Worm (Caenorhabditis elegans) whole organism, late embryonic: ENCODE measurements around the gene F14F3.4.

Experiments used
- F13H6.1 ChIP-seq: sonication (generic microtip); optimal IDR thresholded peaks from 2 replicates; lab custom pipeline; 2016; ENCODE audit warnings: missing genetic modification characterization, missing compliant biosample characterization
- K02D7.2 ChIP-seq: sonication (generic microtip); optimal IDR thresholded peaks from 2 replicates; lab custom pipeline; 2017; ENCODE audit warnings: mild to moderate bottlenecking, missing genetic modification characterization, missing compliant biosample characterization
- ama-1 ChIP-seq: fragments of 150-350 bp; optimal IDR thresholded peaks from 2 replicates; lab custom pipeline; 2014
- ceh-2 ChIP-seq: sonication (generic microtip); optimal IDR thresholded peaks from 2 replicates; lab custom pipeline; 2016; ENCODE audit warnings: missing genotype, missing genetic modification characterization, missing compliant biosample characterization
- dve-1 ChIP-seq: sonication (generic microtip); optimal IDR thresholded peaks from 2 replicates; lab custom pipeline; 2017; ENCODE audit warnings: antibody characterized with exemption, mild to moderate bottlenecking, missing genetic modification characterization, missing compliant biosample characterization
- lim-6 ChIP-seq: sonication (generic microtip); optimal IDR thresholded peaks from 2 replicates; lab custom pipeline; 2016; ENCODE audit warnings: missing genetic modification characterization, missing compliant biosample characterization
- nfya-1 ChIP-seq: sonication (generic microtip); optimal IDR thresholded peaks from 2 replicates; lab custom pipeline; 2017; ENCODE audit warnings: missing genetic modification characterization, mild to moderate bottlenecking, missing compliant biosample characterization, antibody characterized with exemption, moderate library complexity
- nhr-11 ChIP-seq: fragments of 150-350 bp; optimal IDR thresholded peaks from 2 replicates; lab custom pipeline; 2014; ENCODE audit warnings: missing biosample characterization, missing genetic modification characterization
- pha-4 ChIP-seq: fragments of 150-350 bp; optimal IDR thresholded peaks from 2 replicates; lab custom pipeline; 2018; ENCODE audit warnings: missing biosample characterization, missing genetic modification reagents, missing genetic modification characterization
- pqm-1 ChIP-seq: sonication (generic microtip); optimal IDR thresholded peaks from 2 replicates; lab custom pipeline; 2016; ENCODE audit warnings: missing genetic modification characterization, missing compliant biosample characterization
- sox-4 ChIP-seq: sonication (generic microtip); optimal IDR thresholded peaks from 2 replicates; lab custom pipeline; 2017; ENCODE audit warnings: mild to moderate bottlenecking, missing genetic modification characterization, inconsistent platforms, missing compliant biosample characterization
- unc-3 ChIP-seq, 2 experiments: fragments of 200-800 bp in 1 of 2; sonication (Bioruptor generic) in 1 of 2; sonication (generic microtip) in 1 of 2; conservative IDR thresholded peaks in 1 of 2; optimal IDR thresholded peaks in 1 of 2; 2 replicates each; pipeline versions ENCODE4 v1.3.6 to Lab custom; 2016 to 2022; ENCODE audit warnings: missing compliant biosample characterization in 2 of 2, missing genetic modification characterization in 2 of 2, missing genetic modification reagents in 1 of 2
- unc-86 ChIP-seq: sonication (generic microtip); optimal IDR thresholded peaks from 2 replicates; lab custom pipeline; 2016; ENCODE audit warnings: missing genetic modification characterization, missing compliant biosample characterization
- zip-5 ChIP-seq: sonication (generic microtip); optimal IDR thresholded peaks from 2 replicates; lab custom pipeline; 2016; ENCODE audit warnings: missing genetic modification characterization, missing compliant biosample characterization

DNA sequence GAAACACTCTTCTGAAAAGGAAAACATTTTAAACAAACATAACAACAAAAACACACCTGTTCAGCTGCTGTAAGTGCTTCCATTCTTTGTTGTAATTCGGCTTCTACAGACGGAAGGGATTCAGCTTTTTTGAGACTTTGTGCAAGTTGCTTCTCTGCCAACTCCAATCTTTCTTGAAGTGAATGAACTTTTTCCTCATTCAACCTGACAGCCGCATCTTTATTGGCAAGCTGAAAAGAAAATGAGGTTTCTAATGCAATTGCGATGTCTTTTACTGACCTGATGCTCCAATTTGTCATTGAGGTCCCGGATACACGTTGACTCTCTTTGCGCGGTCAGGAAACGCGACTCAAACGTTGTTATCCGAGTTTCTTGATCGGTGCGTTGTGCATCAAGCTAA, 31.8 kb upstream of the F14F3.4 start:
- TF ChIP-seq nhr-11: no peak
- no peak for TF ChIP-seq sox-4 (tag; lab: Kevin White, UChicago)
- TF ChIP-seq unc-86 (tag; lab: Kevin White, UChicago): no peak
- no peak for TF ChIP-seq pha-4 (tag; lab: Kevin White, UChicago)
- no peak for TF ChIP-seq nfya-1 (tag; lab: Kevin White, UChicago)
- TF ChIP-seq F13H6.1 (tag; lab: Kevin White, UChicago): no peak
- TF ChIP-seq pqm-1: no peak
- no peak for TF ChIP-seq zip-5
- TF ChIP-seq ama-1: no peak
- no peak for TF ChIP-seq dve-1
- TF ChIP-seq ceh-2 (tag; lab: Kevin White, UChicago): no peak
- TF ChIP-seq unc-3 (GFP tag; conservative IDR thresholded peaks at IDR 0.05; lab: Robert Waterston, UW): no peak
- TF ChIP-seq unc-3 (tag; optimal IDR thresholded peaks at IDR 0.05; lab: Kevin White, UChicago): no peak
- no peak for TF ChIP-seq lim-6
- no peak for TF ChIP-seq K02D7.2
